Worm (Caenorhabditis elegans) whole organism, midembryonic: ENCODE measurements around the gene mms-19.

Source experiments
- flt-1 ChIP-seq: fragments of 200-800 bp; sonication (Bioruptor generic); IDR thresholded peaks from 2 replicates; pipeline ENCODE4 v1.3.6; 2022; ENCODE audit warnings: missing genetic modification characterization, missing compliant biosample characterization
- med-1 ChIP-seq: sonication (generic microtip); optimal IDR thresholded peaks from 2 replicates; lab custom pipeline; 2017; ENCODE audit warnings: missing genetic modification characterization, mild to moderate bottlenecking, missing compliant biosample characterization, antibody characterized with exemption, missing genetic modification reagents; ENCODE audit not compliant: insufficient read depth
- ref-1 ChIP-seq: fragments of 200-800 bp; sonication (Bioruptor generic); conservative IDR thresholded peaks from 2 replicates; pipeline ENCODE4 v1.3.6; 2022; ENCODE audit warnings: missing genetic modification reagents, missing genetic modification characterization, missing compliant biosample characterization
- tab-1 ChIP-seq: fragments of 200-800 bp; sonication (Bioruptor generic); IDR thresholded peaks from 2 replicates; pipeline ENCODE4 v1.3.6; 2022; ENCODE audit warnings: missing genetic modification characterization, missing compliant biosample characterization
- ztf-23 ChIP-seq: fragments of 200-800 bp; sonication (Bioruptor generic); IDR thresholded peaks from 2 replicates; pipeline ENCODE4 v1.3.6; 2022; ENCODE audit warnings: missing genetic modification reagents, missing genetic modification characterization, missing compliant biosample characterization
- ztf-29 ChIP-seq: fragments of 200-800 bp; sonication (Bioruptor generic); IDR thresholded peaks from 2 replicates; pipeline ENCODE4 v1.3.6; 2022; ENCODE audit warnings: missing genetic modification reagents, missing genetic modification characterization, missing compliant biosample characterization

DNA sequence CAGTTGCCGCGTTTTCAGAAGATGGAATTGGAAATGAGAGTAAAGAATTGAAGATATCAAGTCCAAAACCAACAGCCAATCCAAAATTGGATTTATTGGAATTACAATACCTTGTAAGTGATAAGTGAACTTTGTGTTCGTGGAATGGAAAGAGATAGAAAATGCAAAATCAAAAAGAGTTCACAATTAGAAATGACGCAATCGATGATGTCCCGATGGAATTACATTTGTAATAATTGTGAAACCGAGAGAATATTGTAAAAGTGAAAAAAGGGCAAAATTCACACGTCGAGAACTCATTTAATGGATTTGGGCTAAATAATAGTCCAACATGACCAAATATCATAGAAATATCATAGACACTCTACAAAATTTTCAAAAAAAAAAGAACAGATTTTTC lies 11.1 kb downstream of the mms-19 start:
- TF ChIP-seq ztf-23 (no peak), flt-1 (GFP tag; lab: Robert Waterston, UW) (no peak), ref-1 (GFP tag; lab: Robert Waterston, UW) (no peak), ztf-29 (GFP tag; lab: Robert Waterston, UW) (no peak), tab-1 (GFP tag; lab: Robert Waterston, UW) (no peak), med-1 (GFP tag; lab: Kevin White, UChicago) (no peak)
